Worm (Caenorhabditis elegans): ENCODE results near the gene sahd-1.
A peak's percentile ranks its signal among the peaks of the same experiment; 100 is the strongest.

The sahd-1 gene

DNA sequence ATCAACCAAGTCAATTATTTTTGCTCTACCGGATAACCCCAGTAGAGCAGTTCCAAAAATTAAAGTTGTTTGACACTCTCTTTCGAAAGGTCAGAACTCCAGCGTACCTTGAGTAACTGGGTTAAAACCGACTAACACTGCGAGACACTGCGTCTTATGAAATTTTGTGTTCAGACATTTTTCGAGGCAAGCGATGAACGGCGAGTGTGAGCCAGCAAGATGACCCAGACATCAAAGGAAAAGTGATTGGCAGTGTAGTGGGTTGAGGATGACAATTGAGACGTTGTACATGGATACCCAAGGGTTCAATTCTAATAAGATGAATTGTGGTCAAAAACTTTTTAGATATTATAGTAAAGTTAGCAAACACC lies 29.4 kb upstream of the sahd-1 start:
- TF ChIP-seq tbx-2 (tag; optimal IDR thresholded peaks at IDR 0.05) = no peak
- TF ChIP-seq lin-15B (tag; optimal IDR thresholded peaks at IDR 0.05) = peak; percentile 26
- TF ChIP-seq lin-39 (tag; optimal IDR thresholded peaks at IDR 0.05) = peak; percentile 72
- TF ChIP-seq unc-62 (GFP tag; optimal IDR thresholded peaks at IDR 0.05) = peak; percentile 51
- no peak for TF ChIP-seq nhr-76 (tag; optimal IDR thresholded peaks at IDR 0.05)
- TF ChIP-seq nhr-77 (tag; optimal IDR thresholded peaks at IDR 0.05) = no peak
- no peak for TF ChIP-seq ceh-9 (tag; optimal IDR thresholded peaks at IDR 0.05)
- TF ChIP-seq egl-5 (tag; optimal IDR thresholded peaks at IDR 0.05) = peak; percentile 60
- TF ChIP-seq daf-12 (tag; optimal IDR thresholded peaks at IDR 0.05) = no peak
- no peak for TF ChIP-seq fkh-2 (tag; optimal IDR thresholded peaks at IDR 0.05)
- TF ChIP-seq hmg-11 (tag; optimal IDR thresholded peaks at IDR 0.05) = no peak
- TF ChIP-seq elt-3 (tag; optimal IDR thresholded peaks at IDR 0.05) = no peak
- no peak for TF ChIP-seq nhr-67 (tag; optimal IDR thresholded peaks at IDR 0.05)
- no peak for TF ChIP-seq eor-1 (tag; optimal IDR thresholded peaks at IDR 0.05)
- TF ChIP-seq elt-1 (tag; optimal IDR thresholded peaks at IDR 0.05) = no peak
- peak; percentile 99 for TF ChIP-seq snpc-4 (tag; optimal IDR thresholded peaks at IDR 0.05)
- no peak for TF ChIP-seq fos-1 (tag; optimal IDR thresholded peaks at IDR 0.05)
- peak; percentile 84 for TF ChIP-seq elt-2 (tag; optimal IDR thresholded peaks at IDR 0.05)
- no peak for TF ChIP-seq ceh-82 (tag; optimal IDR thresholded peaks at IDR 0.05)
- no peak for TF ChIP-seq nhr-237 (tag; optimal IDR thresholded peaks at IDR 0.05)
- TF ChIP-seq ceh-16 (tag; optimal IDR thresholded peaks at IDR 0.05) = no peak
- no peak for TF ChIP-seq fkh-10 (GFP tag; optimal IDR thresholded peaks at IDR 0.05)
- TF ChIP-seq jun-1 (tag; optimal IDR thresholded peaks at IDR 0.05) = peak; percentile 41
- no peak for TF ChIP-seq nhr-12 (tag; optimal IDR thresholded peaks at IDR 0.05)
- no peak for TF ChIP-seq sea-2 (GFP tag; optimal IDR thresholded peaks at IDR 0.05)
- peak; percentile 57 for TF ChIP-seq skn-1 (tag; optimal IDR thresholded peaks at IDR 0.05)
- no peak for TF ChIP-seq ztf-4 (tag; optimal IDR thresholded peaks at IDR 0.05)
- no peak for TF ChIP-seq lsy-12 (tag; optimal IDR thresholded peaks at IDR 0.05)
- peak; percentile 99 for TF ChIP-seq ama-1 (optimal IDR thresholded peaks at IDR 0.05)
- no peak for TF ChIP-seq R02D3.7 (tag; optimal IDR thresholded peaks at IDR 0.05)
- TF ChIP-seq nhr-25 (tag; optimal IDR thresholded peaks at IDR 0.05) = peak; percentile 60
- TF ChIP-seq nhr-23 (tag; optimal IDR thresholded peaks at IDR 0.05) = peak; percentile 55
- TF ChIP-seq nhr-28 (tag; optimal IDR thresholded peaks at IDR 0.05) = no peak
- TF ChIP-seq nhr-43 (tag; optimal IDR thresholded peaks at IDR 0.05; ENCODE audit: poor library complexity, severe bottlenecking) = peak; percentile 63
- TF ChIP-seq zag-1 (tag; optimal IDR thresholded peaks at IDR 0.05) = no peak
- peak; percentile 58 for TF ChIP-seq ceh-28 (tag; optimal IDR thresholded peaks at IDR 0.05)
- TF ChIP-seq ZK546.5 (tag; optimal IDR thresholded peaks at IDR 0.05) = no peak
- TF ChIP-seq egl-27 (tag; optimal IDR thresholded peaks at IDR 0.05) = no peak
- TF ChIP-seq ztf-11 (tag; optimal IDR thresholded peaks at IDR 0.05) = no peak
- TF ChIP-seq mdl-1 (tag; optimal IDR thresholded peaks at IDR 0.05) = no peak
- peak; percentile 80 for TF ChIP-seq nfya-1 (tag; optimal IDR thresholded peaks at IDR 0.05; ENCODE audit: insufficient read depth)
- TF ChIP-seq pqm-1 (tag; optimal IDR thresholded peaks at IDR 0.05) = peak; percentile 31
- no peak for TF ChIP-seq mml-1 (tag; optimal IDR thresholded peaks at IDR 0.05)
- no peak for TF ChIP-seq nhr-11 (tag; optimal IDR thresholded peaks at IDR 0.05)
- no peak for TF ChIP-seq aly-2 (tag; optimal IDR thresholded peaks at IDR 0.05)
- TF ChIP-seq unc-39 (tag; optimal IDR thresholded peaks at IDR 0.05) = no peak
- TF ChIP-seq pha-4 (tag; optimal IDR thresholded peaks at IDR 0.05) = peak; percentile 81

All from whole organism, L3 larva.